Worm (Caenorhabditis elegans) whole organism, L2 larva: ENCODE results near the gene Y54G2A.50.
"Not testable (repeated sequence)": the region's sequence is repeated elsewhere in the genome, so short reads cannot be mapped to it uniquely, and the experiment has no call there.

Source experiments
- F13H6.1 ChIP-seq: sonication (generic microtip); optimal IDR thresholded peaks from 2 replicates; lab custom pipeline; 2016; ENCODE audit warnings: missing genetic modification characterization, missing compliant biosample characterization
- R02D3.7 ChIP-seq: fragments of 150-350 bp; optimal IDR thresholded peaks from 2 replicates; lab custom pipeline; 2014; ENCODE audit warnings: missing biosample characterization, missing genetic modification characterization
- Y55F3AM.14 ChIP-seq: fragments of 200-800 bp; sonication (Bioruptor generic); optimal IDR thresholded peaks from 2 replicates; lab custom pipeline; 2018; ENCODE audit warnings: mild to moderate bottlenecking, missing genetic modification characterization, missing compliant biosample characterization
- alr-1 ChIP-seq: fragments of 150-350 bp; optimal IDR thresholded peaks from 2 replicates; lab custom pipeline; 2014; ENCODE audit warnings: missing biosample characterization, missing genetic modification characterization
- aly-2 ChIP-seq: fragments of 150-350 bp; optimal IDR thresholded peaks from 2 replicates; lab custom pipeline; 2014; ENCODE audit warnings: missing biosample characterization, missing genetic modification characterization
- blmp-1 ChIP-seq: sonication (generic microtip); optimal IDR thresholded peaks from 2 replicates; lab custom pipeline; 2017; ENCODE audit warnings: missing genetic modification characterization, mild to moderate bottlenecking, missing compliant biosample characterization, antibody characterized with exemption, moderate library complexity; ENCODE audit not compliant: insufficient read depth
- ceh-82 ChIP-seq: fragments of 150-350 bp; optimal IDR thresholded peaks from 2 replicates; lab custom pipeline; 2014; ENCODE audit warnings: missing biosample characterization, missing genetic modification characterization
- crh-2 ChIP-seq: sonication (generic microtip); optimal IDR thresholded peaks from 2 replicates; lab custom pipeline; 2017; ENCODE audit warnings: missing biosample characterization, missing genetic modification characterization
- dmd-4 ChIP-seq: sonication (generic microtip); optimal IDR thresholded peaks from 2 replicates; lab custom pipeline; 2017; ENCODE audit warnings: missing biosample characterization, missing genetic modification characterization
- egl-27 ChIP-seq: sonication (generic microtip); optimal IDR thresholded peaks from 3 replicates; lab custom pipeline; 2017; ENCODE audit warnings: missing biosample characterization, missing genetic modification reagents, missing genetic modification characterization
- elt-1 ChIP-seq: fragments of 150-350 bp; optimal IDR thresholded peaks from 2 replicates; lab custom pipeline; 2014; ENCODE audit warnings: missing biosample characterization, missing genetic modification characterization
- fos-1 ChIP-seq: fragments of 150-350 bp; optimal IDR thresholded peaks from 2 replicates; lab custom pipeline; 2014; ENCODE audit warnings: missing biosample characterization, missing genetic modification characterization
- gmeb-1 ChIP-seq: fragments of 150-350 bp; optimal IDR thresholded peaks from 2 replicates; lab custom pipeline; 2014; ENCODE audit warnings: missing biosample characterization, missing genetic modification characterization
- lin-11 ChIP-seq: fragments of 150-350 bp; sonication (generic microtip); optimal IDR thresholded peaks from 2 replicates; lab custom pipeline; 2014; ENCODE audit warnings: missing biosample characterization, missing genetic modification characterization, inconsistent platforms, mixed read lengths
- lin-13 ChIP-seq: fragments of 150-350 bp; optimal IDR thresholded peaks from 2 replicates; lab custom pipeline; 2014; ENCODE audit warnings: missing biosample characterization, missing genetic modification reagents, missing genetic modification characterization
- lsy-2 ChIP-seq, 2 experiments: fragments of 150-350 bp in 1 of 2; sonication (generic microtip) in 1 of 2; optimal IDR thresholded peaks; 2 replicates each; lab custom pipeline; 2014 to 2017; ENCODE audit warnings: missing biosample characterization in 2 of 2, missing genetic modification characterization in 2 of 2
- mab-5 ChIP-seq: fragments of 150-350 bp; optimal IDR thresholded peaks from 2 replicates; lab custom pipeline; 2014; ENCODE audit warnings: missing biosample characterization, missing genetic modification characterization
- mbf-1 ChIP-seq: sonication (generic microtip); optimal IDR thresholded peaks from 2 replicates; lab custom pipeline; 2017; ENCODE audit warnings: missing biosample characterization, missing genetic modification characterization
- mdl-1 ChIP-seq, 2 experiments: fragments of 150-350 bp in 1 of 2; sonication (generic microtip) in 1 of 2; optimal IDR thresholded peaks; 2 replicates each; lab custom pipeline; 2017; ENCODE audit warnings: missing biosample characterization in 2 of 2, missing genetic modification characterization in 2 of 2
- nhr-10 ChIP-seq: sonication (generic microtip); optimal IDR thresholded peaks from 2 replicates; lab custom pipeline; 2017; ENCODE audit warnings: missing biosample characterization, missing genetic modification characterization
- nhr-11 ChIP-seq: fragments of 150-350 bp; optimal IDR thresholded peaks from 2 replicates; lab custom pipeline; 2014; ENCODE audit warnings: missing biosample characterization, missing genetic modification characterization
- nhr-12 ChIP-seq: fragments of 150-350 bp; optimal IDR thresholded peaks from 2 replicates; lab custom pipeline; 2014; ENCODE audit warnings: missing biosample characterization, missing genetic modification characterization
- nhr-129 ChIP-seq: fragments of 150-350 bp; optimal IDR thresholded peaks from 2 replicates; lab custom pipeline; 2014; ENCODE audit warnings: missing biosample characterization, missing genetic modification characterization
- nhr-23 ChIP-seq: fragments of 150-350 bp; optimal IDR thresholded peaks from 2 replicates; lab custom pipeline; 2014; ENCODE audit warnings: missing biosample characterization, missing genetic modification reagents, missing genetic modification characterization
- nhr-237 ChIP-seq: fragments of 150-350 bp; optimal IDR thresholded peaks from 2 replicates; lab custom pipeline; 2014; ENCODE audit warnings: missing biosample characterization, missing genetic modification characterization
- nhr-25 ChIP-seq: fragments of 150-350 bp; sonication (generic microtip); optimal IDR thresholded peaks from 3 replicates; lab custom pipeline; 2014; ENCODE audit warnings: missing biosample characterization, missing genetic modification characterization
- peb-1 ChIP-seq: fragments of 150-350 bp; optimal IDR thresholded peaks from 2 replicates; lab custom pipeline; 2014; ENCODE audit warnings: missing biosample characterization, missing genetic modification characterization
- sem-4 ChIP-seq: fragments of 150-350 bp; optimal IDR thresholded peaks from 2 replicates; lab custom pipeline; 2014; ENCODE audit warnings: missing biosample characterization, missing genetic modification reagents, missing genetic modification characterization
- sma-3 ChIP-seq: sonication (generic microtip); optimal IDR thresholded peaks from 2 replicates; lab custom pipeline; 2016; ENCODE audit warnings: missing genetic modification reagents, missing genetic modification characterization, missing compliant biosample characterization
- sma-9 ChIP-seq, 2 experiments: fragments of 150-350 bp in 1 of 2; sonication (generic microtip) in 1 of 2; optimal IDR thresholded peaks; 2 replicates each; lab custom pipeline; 2014 to 2016; ENCODE audit warnings: missing genetic modification characterization in 2 of 2, mild to moderate bottlenecking in 1 of 2, missing biosample characterization in 1 of 2, missing compliant biosample characterization in 1 of 2, missing genetic modification reagents in 1 of 2, moderate library complexity in 1 of 2
- snpc-4 ChIP-seq: fragments of 150-350 bp; optimal IDR thresholded peaks from 2 replicates; lab custom pipeline; 2014; ENCODE audit warnings: missing biosample characterization, missing genetic modification characterization
- unc-55 ChIP-seq: fragments of 150-350 bp; sonication (generic microtip); optimal IDR thresholded peaks from 3 replicates; lab custom pipeline; 2014; ENCODE audit warnings: missing biosample characterization, missing genetic modification reagents, missing genetic modification characterization
- unc-62 ChIP-seq: fragments of 150-350 bp; optimal IDR thresholded peaks from 2 replicates; lab custom pipeline; 2014; ENCODE audit warnings: missing biosample characterization, missing genetic modification reagents, missing genetic modification characterization
- zag-1 ChIP-seq: fragments of 150-350 bp; optimal IDR thresholded peaks from 2 replicates; lab custom pipeline; 2014; ENCODE audit warnings: missing biosample characterization, missing genetic modification characterization
- ztf-1 ChIP-seq: fragments of 200-800 bp; sonication (Bioruptor generic); conservative IDR thresholded peaks from 2 replicates; pipeline ENCODE4 v1.3.6; 2022; ENCODE audit warnings: missing genetic modification characterization, missing compliant biosample characterization

The Y54G2A.50 gene

ce11 chrIV:2917729-2918128, at the start of gene Y54G2A.50:
TSS of gene Y54G2A.50 (plus strand) at chrIV:2918029.
- not testable (repeated sequence) for TF ChIP-seq snpc-4 (tag; lab: Kevin White, UChicago); nhr-11 (tag; lab: Kevin White, UChicago); unc-62 (GFP tag; lab: Kevin White, UChicago)

ce11 chrIV:2885260-2885659, 32.6 kb upstream of the Y54G2A.50 start:
- no peak for TF ChIP-seq gmeb-1 (tag; lab: Kevin White, UChicago)
- TF ChIP-seq lsy-2 (tag; optimal IDR thresholded peaks at IDR 0.05; lab: Kevin White, UChicago), result peak in 1 of 2 experiments; percentile 11
- TF ChIP-seq nhr-129 (tag; lab: Kevin White, UChicago), result peak; percentile 26
- TF ChIP-seq crh-2 (tag; lab: Kevin White, UChicago), result no peak
- peak; percentile 94 for TF ChIP-seq F13H6.1 (tag; lab: Kevin White, UChicago)
- no peak for TF ChIP-seq R02D3.7 (tag; lab: Kevin White, UChicago)

ce11 chrIV:2886655-2887054, 31.2 kb upstream of the Y54G2A.50 start, which contains the start of gene dml-1:
TSS of gene dml-1 (plus strand) at chrIV:2886955.
- TF ChIP-seq ceh-82 (no peak), mbf-1 (tag; lab: Kevin White, UChicago) (no peak), nhr-12 (tag; lab: Kevin White, UChicago) (no peak), nhr-129 (tag; lab: Kevin White, UChicago) (no peak), mdl-1 (tag; optimal IDR thresholded peaks at IDR 0.05; lab: Kevin White, UChicago) (no peak), nhr-23 (tag; lab: Kevin White, UChicago) (no peak), lin-13 (GFP tag; lab: Kevin White, UChicago) (no peak), elt-1 (tag; lab: Kevin White, UChicago) (no peak), lin-11 (tag; lab: Kevin White, UChicago) (no peak), sma-3 (GFP tag; lab: Kevin White, UChicago) (no peak), unc-62 (GFP tag; lab: Kevin White, UChicago) (no peak), nhr-10 (tag; lab: Kevin White, UChicago) (no peak), ztf-1 (GFP tag; lab: Robert Waterston, UW) (no peak)

ce11 chrIV:2887245-2887644, 30.6 kb upstream of the Y54G2A.50 start:
- TF ChIP-seq elt-1 (tag; lab: Kevin White, UChicago) (no peak), mab-5 (tag; lab: Kevin White, UChicago) (no peak), Y55F3AM.14 (no peak), sma-9 (GFP tag; optimal IDR thresholded peaks at IDR 0.05; lab: Kevin White, UChicago) (no peak), sma-9 (tag; optimal IDR thresholded peaks at IDR 0.05; lab: Kevin White, UChicago) (no peak), blmp-1 (tag; lab: Kevin White, UChicago) (no peak), nhr-237 (tag; lab: Kevin White, UChicago) (no peak), egl-27 (tag; lab: Kevin White, UChicago) (no peak), unc-55 (GFP tag; lab: Kevin White, UChicago) (no peak), ztf-1 (GFP tag; lab: Robert Waterston, UW) (no peak)

ce11 chrIV:2888496-2889101, 29.2 kb upstream of the Y54G2A.50 start:
- no peak for TF ChIP-seq lsy-2 (tag; optimal IDR thresholded peaks at IDR 0.05; lab: Kevin White, UChicago)
- no peak for TF ChIP-seq aly-2 (tag; lab: Kevin White, UChicago)
- TF ChIP-seq peb-1 (tag; lab: Kevin White, UChicago), result no peak
- TF ChIP-seq unc-62 (GFP tag; lab: Kevin White, UChicago), result no peak
- TF ChIP-seq sem-4, result no peak
- no peak for TF ChIP-seq unc-55 (GFP tag; lab: Kevin White, UChicago)
- TF ChIP-seq nhr-12 (tag; lab: Kevin White, UChicago), result no peak
- no peak for TF ChIP-seq dmd-4
- TF ChIP-seq zag-1 (tag; lab: Kevin White, UChicago), result no peak
- no peak for TF ChIP-seq fos-1 (tag; lab: Kevin White, UChicago)
- TF ChIP-seq alr-1 (tag; lab: Kevin White, UChicago), result no peak
- TF ChIP-seq nhr-25 (tag; lab: Kevin White, UChicago), result no peak
- TF ChIP-seq nhr-129 (tag; lab: Kevin White, UChicago), result no peak
- TF ChIP-seq nhr-10 (tag; lab: Kevin White, UChicago), result no peak
